Worm (Caenorhabditis elegans): ENCODE results near the gene nhr-119.
"Not testable (repeated sequence)": the region's sequence is repeated elsewhere in the genome, so short reads cannot be mapped to it uniquely, and the experiment has no call there.

Gene nhr-119

ce11 chrII:2843088-2843487, 42.7 kb upstream of the nhr-119 start, which contains the start of gene Y110A2AL.7:
Gene Y110A2AL.7 (minus strand): TSS chrII:2843188.
- no peak for TF ChIP-seq C08G9.2 (tag; optimal IDR thresholded peaks at IDR 0.05)
- TF ChIP-seq pha-2 (tag; optimal IDR thresholded peaks at IDR 0.05), result no peak
- TF ChIP-seq ama-1 (optimal IDR thresholded peaks at IDR 0.05), result no peak
- no peak for TF ChIP-seq pat-9 (tag; optimal IDR thresholded peaks at IDR 0.05)
- TF ChIP-seq eyg-1 (tag; optimal IDR thresholded peaks at IDR 0.05), result no peak
- no peak for TF ChIP-seq mec-3 (tag; optimal IDR thresholded peaks at IDR 0.05; ENCODE audit: borderline replicate concordance)
- no peak for TF ChIP-seq zip-5 (tag; optimal IDR thresholded peaks at IDR 0.05)
- TF ChIP-seq ceh-18 (tag; optimal IDR thresholded peaks at IDR 0.05), result no peak
- TF ChIP-seq pqm-1 (tag; optimal IDR thresholded peaks at IDR 0.05), result no peak

- TF ChIP-seq syd-9 (tag; optimal IDR thresholded peaks at IDR 0.05) (no peak), mec-3 (tag; optimal IDR thresholded peaks at IDR 0.05; ENCODE audit: borderline replicate concordance) (no peak), tbx-2 (tag; optimal IDR thresholded peaks at IDR 0.05) (no peak), fkh-10 (GFP tag; optimal IDR thresholded peaks at IDR 0.05) (no peak), unc-42 (tag; optimal IDR thresholded peaks at IDR 0.05) (no peak), elt-4 (tag; optimal IDR thresholded peaks at IDR 0.05) (no peak), eyg-1 (tag; optimal IDR thresholded peaks at IDR 0.05) (no peak), ets-4 (tag; optimal IDR thresholded peaks at IDR 0.05) (no peak), hlh-8 (tag; optimal IDR thresholded peaks at IDR 0.05) (no peak), ceh-14 (tag; optimal IDR thresholded peaks at IDR 0.05) (no peak), unc-86 (tag; optimal IDR thresholded peaks at IDR 0.05) (no peak), C08G9.2 (tag; optimal IDR thresholded peaks at IDR 0.05) (no peak), nhr-11 (tag; optimal IDR thresholded peaks at IDR 0.05) (no peak), K09A11.1 (tag; optimal IDR thresholded peaks at IDR 0.05; ENCODE audit: insufficient read depth) (no peak), hlh-6 (tag; optimal IDR thresholded peaks at IDR 0.05) (no peak), pag-3 (tag; optimal IDR thresholded peaks at IDR 0.05; ENCODE audit: borderline replicate concordance) (no peak), ceh-19 (GFP tag; optimal IDR thresholded peaks at IDR 0.05) (no peak), sox-4 (tag; optimal IDR thresholded peaks at IDR 0.05) (no peak)
Observed at ce11 chrII:2841529-2841928, 41.1 kb upstream of the nhr-119 start, which contains the start of gene Y110A2AL.6. Gene Y110A2AL.6 (minus strand): TSS chrII:2841629.

- not testable (repeated sequence) for TF ChIP-seq ceh-30, hlh-8, unc-86 (tag; optimal IDR thresholded peaks at IDR 0.05)
Observed at ce11 chrII:2839004-2839403, 38.6 kb upstream of the nhr-119 start, which contains the start of gene Y110A2AL.4. Gene Y110A2AL.4 (plus strand): TSS chrII:2839304.

ce11 chrII:2836853-2837252, 36.5 kb upstream of the nhr-119 start, which contains the start of gene K12H6.7:
Gene K12H6.7 (minus strand): TSS chrII:2836953.
- no peak for TF ChIP-seq ref-2 (tag; optimal IDR thresholded peaks at IDR 0.05)
- TF ChIP-seq ttx-3 (tag; optimal IDR thresholded peaks at IDR 0.05), result no peak
- no peak for TF ChIP-seq C38D4.7 (GFP tag; optimal IDR thresholded peaks at IDR 0.05)
- TF ChIP-seq F13H6.1 (tag; optimal IDR thresholded peaks at IDR 0.05), result no peak
- no peak for TF ChIP-seq ceh-48 (tag; optimal IDR thresholded peaks at IDR 0.05)
- TF ChIP-seq sox-2 (GFP tag; IDR thresholded peaks at IDR 0.05), result no peak
- TF ChIP-seq ceh-45 (GFP tag; IDR thresholded peaks at IDR 0.05), result no peak
- no peak for TF ChIP-seq ceh-22 (tag; optimal IDR thresholded peaks at IDR 0.05)
- no peak for TF ChIP-seq pros-1 (tag; optimal IDR thresholded peaks at IDR 0.05)
- TF ChIP-seq hlh-30 (tag; optimal IDR thresholded peaks at IDR 0.05; ENCODE audit: insufficient read depth), result no peak
- no peak for TF ChIP-seq ama-1 (optimal IDR thresholded peaks at IDR 0.05)
- no peak for TF ChIP-seq unc-3 (GFP tag; conservative IDR thresholded peaks at IDR 0.05)
- no peak for TF ChIP-seq unc-3 (tag; optimal IDR thresholded peaks at IDR 0.05)
- TF ChIP-seq ceh-31 (tag; optimal IDR thresholded peaks at IDR 0.05), result no peak
- no peak for TF ChIP-seq ceh-24 (tag; optimal IDR thresholded peaks at IDR 0.05)
- no peak for TF ChIP-seq ceh-9 (tag; optimal IDR thresholded peaks at IDR 0.05)
- TF ChIP-seq C08G9.2 (tag; optimal IDR thresholded peaks at IDR 0.05), result no peak
- no peak for TF ChIP-seq zip-5 (tag; optimal IDR thresholded peaks at IDR 0.05)
- TF ChIP-seq che-1 (tag; optimal IDR thresholded peaks at IDR 0.05), result no peak
- no peak for TF ChIP-seq hlh-13 (GFP tag; optimal IDR thresholded peaks at IDR 0.05)

Measured in whole organism, late embryonic.